Worm (Caenorhabditis elegans): ENCODE measurements around the gene B0286.1.

- TF ChIP-seq B0261.1 (tag; optimal IDR thresholded peaks at IDR 0.05) (no peak), efl-1 (GFP tag; optimal IDR thresholded peaks at IDR 0.05) (no peak), madf-8 (GFP tag; conservative IDR thresholded peaks at IDR 0.05) (no peak), dpl-1 (GFP tag; optimal IDR thresholded peaks at IDR 0.05) (no peak), him-1 (tag; optimal IDR thresholded peaks at IDR 0.05) (no peak), lag-1 (GFP tag; IDR thresholded peaks at IDR 0.05) (no peak), attf-5 (GFP tag; optimal IDR thresholded peaks at IDR 0.05) (no peak), ama-1 (optimal IDR thresholded peaks at IDR 0.05) (no peak), ama-1 (GFP tag; optimal IDR thresholded peaks at IDR 0.05) (no peak), tlf-1 (GFP tag; optimal IDR thresholded peaks at IDR 0.05) (no peak), Y53G8AR.9 (GFP tag; conservative IDR thresholded peaks at IDR 0.05) (no peak), madf-6 (GFP tag; IDR thresholded peaks at IDR 0.05) (no peak)
Measured at ce11 chrII:4337731-4338130, 40.6 kb upstream of the B0286.1 start.

Measured in whole organism, young adult.